Fruit fly (Drosophila melanogaster): ENCODE results near the gene CG13284.

DNA sequence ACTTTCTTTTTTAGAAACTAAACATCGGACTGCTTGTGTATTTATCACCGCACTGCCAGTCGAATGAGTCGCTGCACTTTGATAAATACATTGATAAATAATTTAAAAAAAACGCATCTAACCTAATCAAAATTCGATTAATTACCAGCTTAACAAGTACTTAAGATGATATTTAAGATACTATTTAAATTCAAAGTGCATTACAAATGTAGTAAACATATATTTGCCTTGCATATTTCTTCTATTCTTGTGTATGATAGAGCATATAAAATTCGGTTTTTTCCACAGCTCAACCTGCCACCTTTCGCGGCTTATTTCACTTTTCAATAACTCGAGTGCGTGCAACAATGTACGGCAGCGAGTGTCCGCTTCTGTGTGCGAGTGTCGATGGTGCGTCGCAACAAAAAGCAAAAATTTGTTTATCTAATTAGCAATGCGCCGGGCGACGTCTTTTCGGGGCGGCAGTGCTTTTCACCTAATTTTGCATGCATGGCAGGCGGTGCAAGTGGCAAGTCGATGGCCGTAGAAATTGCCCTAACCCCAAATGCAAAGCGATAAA is 44.1 kb downstream of the CG13284 start, which contains the start of gene CG13272:
- no peak for TF ChIP-seq ash1 (GFP tag; optimal IDR thresholded peaks at IDR 0.05)
- TF ChIP-seq salm (tag; optimal IDR thresholded peaks at IDR 0.05): no peak
- TF ChIP-seq knrl (GFP tag; IDR thresholded peaks at IDR 0.05; ENCODE audit: partially characterized antibody): no peak
- no peak for TF ChIP-seq sima (GFP tag; optimal IDR thresholded peaks at IDR 0.05)
- no peak for TF ChIP-seq mld (GFP tag; IDR thresholded peaks at IDR 0.05; ENCODE audit: partially characterized antibody)
- no peak for TF ChIP-seq nom (GFP tag; optimal IDR thresholded peaks at IDR 0.05)
- TF ChIP-seq phol (tag; optimal IDR thresholded peaks at IDR 0.05): no peak
- TF ChIP-seq Dfd (GFP tag; optimal IDR thresholded peaks at IDR 0.05): no peak
- no peak for TF ChIP-seq CrebB (tag; optimal IDR thresholded peaks at IDR 0.05)
